Fruit fly (Drosophila melanogaster) Kc167 (cell line): ENCODE measurements around the gene chinmo.

Experiments
- h ChIP-seq: fragments of >200 bp; optimal IDR thresholded peaks from 3 replicates; lab custom pipeline; 2018; ENCODE audit warnings: missing external identifiers
- psq ChIP-seq: fragments of >200 bp; optimal IDR thresholded peaks from 2 replicates; lab custom pipeline; 2017; ENCODE audit warnings: missing external identifiers
- ttk ChIP-seq: sonication (Bioruptor generic); optimal IDR thresholded peaks from 2 replicates; lab custom pipeline; 2017; ENCODE audit warnings: missing external identifiers

DNA sequence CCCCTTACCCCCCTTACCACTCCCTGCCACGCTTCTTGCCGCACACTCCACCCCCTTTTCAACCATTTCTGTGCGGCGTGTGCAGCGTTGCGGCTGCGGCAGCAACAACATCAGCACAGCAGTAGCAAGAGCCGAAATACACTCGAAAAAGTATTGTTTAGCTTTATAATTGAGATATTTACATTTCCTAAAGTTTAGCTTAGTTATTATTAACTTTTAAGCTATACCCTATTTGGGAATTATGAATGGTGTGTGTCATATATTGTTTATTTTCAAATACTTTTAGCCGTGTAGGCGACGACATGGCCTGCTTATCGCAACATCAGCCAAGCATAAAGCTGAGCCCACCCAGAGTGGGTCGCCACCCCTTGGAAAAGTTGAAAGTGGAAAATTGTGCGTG is 35.3 kb upstream of the chinmo start:
- no peak for TF ChIP-seq h (lab: Kevin White, UChicago)
- TF ChIP-seq psq (lab: Kevin White, UChicago): no peak
- TF ChIP-seq ttk: no peak
